Fruit fly (Drosophila melanogaster) S2 (cell line): Measurements from ENCODE around the gene mol.

Experiments used
- CG8478 ChIP-seq: fragments of >200 bp; optimal IDR thresholded peaks from 2 replicates; lab custom pipeline; 2018
- CTCF ChIP-seq, 2 experiments: fragments of >200 bp; optimal IDR thresholded peaks; 2 replicates each; lab custom pipeline; 2018

The mol gene

DNA sequence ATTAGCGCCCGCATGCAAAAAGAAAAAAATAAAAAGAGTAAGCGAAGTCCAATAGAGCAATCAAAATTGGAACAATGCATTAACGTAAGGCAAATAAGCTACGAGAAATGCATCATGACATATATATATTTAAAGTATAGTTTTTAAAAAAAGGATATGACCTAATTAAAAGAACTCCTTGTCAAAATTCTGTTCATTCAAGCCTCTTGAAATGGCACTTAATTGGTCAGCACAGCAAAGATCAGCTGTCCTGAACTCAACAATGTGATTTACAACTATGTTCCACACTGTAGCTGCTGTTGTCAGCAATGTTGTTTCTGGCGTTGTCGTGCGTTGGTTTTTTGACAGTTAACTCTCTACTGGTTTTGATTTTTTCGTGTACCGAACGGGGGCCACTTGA, 4.5 kb upstream of the mol start:
- TF ChIP-seq CG8478 (lab: Kevin White, UChicago), result no peak
- TF ChIP-seq CTCF (optimal IDR thresholded peaks at IDR 0.05; lab: Kevin White, UChicago), result no peak

DNA sequence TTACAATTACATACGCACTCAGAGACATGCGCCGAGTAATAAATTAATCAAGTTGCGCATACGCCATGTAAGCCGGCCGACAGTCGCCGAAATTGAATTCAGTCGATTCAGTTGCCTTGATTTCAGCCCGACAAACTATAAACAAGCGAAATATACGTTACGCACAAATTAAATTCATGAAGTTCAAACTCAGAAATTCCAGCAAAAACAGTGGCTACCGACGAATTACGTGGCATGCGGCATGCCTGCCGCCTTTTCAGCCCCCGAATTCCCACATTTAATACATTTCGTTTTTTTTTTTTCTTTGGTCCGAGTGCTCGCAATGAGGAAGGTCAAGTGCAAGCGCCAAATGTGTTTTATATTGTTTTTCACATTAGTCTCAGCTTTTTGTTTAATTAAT, 3.0 kb upstream of the mol start:
- TF ChIP-seq CG8478 (lab: Kevin White, UChicago), result no peak
- no peak for TF ChIP-seq CTCF (optimal IDR thresholded peaks at IDR 0.05; lab: Kevin White, UChicago)

DNA sequence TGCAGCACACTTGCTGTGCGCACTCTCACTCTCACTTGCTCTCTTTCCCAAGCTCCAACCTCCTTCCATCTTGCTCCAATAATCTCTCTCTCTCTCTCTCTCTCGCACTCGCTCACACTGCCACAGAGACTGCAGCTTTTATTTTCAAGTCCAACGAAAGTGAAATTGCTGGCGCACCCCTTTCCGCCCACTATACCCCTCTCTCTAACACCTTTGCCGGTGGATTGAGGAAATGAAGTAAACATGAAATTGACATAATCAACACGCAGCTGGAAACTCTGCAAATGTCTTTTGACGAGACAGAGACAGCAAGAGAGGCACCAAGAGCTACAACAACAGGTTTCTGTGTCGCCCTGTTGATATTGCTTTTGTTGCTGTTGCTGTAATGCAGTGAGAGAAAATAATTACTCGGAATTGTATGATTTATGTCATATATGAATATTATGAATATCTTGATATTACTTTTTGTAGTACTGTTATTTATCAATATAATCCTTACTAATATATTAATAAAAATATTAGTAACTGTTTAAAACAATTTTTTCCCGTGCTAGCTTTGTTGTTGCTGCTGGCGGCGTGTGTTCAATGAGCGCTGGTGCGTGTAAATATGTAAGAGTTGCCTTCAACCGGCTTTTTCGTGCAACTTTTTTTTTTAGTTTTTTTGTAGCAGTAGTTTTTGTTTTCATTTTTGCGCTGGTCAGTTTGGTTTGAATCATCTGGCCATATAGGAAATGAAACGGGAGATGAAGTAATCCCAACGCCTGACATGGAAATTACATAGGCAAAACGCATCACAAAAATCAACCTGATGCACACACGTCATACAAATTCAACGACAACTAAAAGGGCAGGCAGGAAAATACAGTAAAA, 1.5 kb downstream of the mol start:
- TF ChIP-seq CG8478 (lab: Kevin White, UChicago), result no peak
- TF ChIP-seq CTCF (optimal IDR thresholded peaks at IDR 0.05; lab: Kevin White, UChicago), result no peak

DNA sequence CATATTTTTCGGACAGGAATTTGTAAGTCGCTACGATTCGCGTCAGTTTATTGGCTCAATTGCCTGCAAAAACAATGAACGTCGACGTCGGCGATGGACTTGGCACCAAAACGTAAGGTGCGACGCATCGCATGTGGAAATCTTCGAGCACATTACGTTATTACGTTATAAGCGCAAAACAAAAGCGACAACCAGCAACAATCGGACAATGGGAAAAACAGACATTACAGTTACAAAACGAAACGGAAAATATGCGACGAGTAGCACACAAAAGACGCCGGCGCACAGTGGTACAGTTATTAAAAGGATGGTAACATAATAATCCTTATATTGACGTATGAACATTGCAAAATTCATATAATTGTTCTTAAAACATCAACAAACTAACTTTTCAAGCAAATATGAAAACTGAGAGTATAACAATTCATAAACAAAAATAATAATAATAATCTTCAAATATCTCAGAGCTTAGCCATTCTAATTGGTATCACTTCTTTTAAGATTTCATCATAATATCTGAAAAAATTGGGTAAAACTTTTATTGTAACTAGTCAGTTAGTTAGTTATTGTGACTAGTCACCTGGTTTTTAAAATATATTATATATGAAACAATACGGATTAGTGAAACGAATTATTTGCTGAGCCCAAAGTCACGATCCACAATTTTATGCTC, 2.4 kb downstream of the mol start:
- no peak for TF ChIP-seq CTCF (optimal IDR thresholded peaks at IDR 0.05; lab: Kevin White, UChicago)
- TF ChIP-seq CG8478 (lab: Kevin White, UChicago), result no peak

DNA sequence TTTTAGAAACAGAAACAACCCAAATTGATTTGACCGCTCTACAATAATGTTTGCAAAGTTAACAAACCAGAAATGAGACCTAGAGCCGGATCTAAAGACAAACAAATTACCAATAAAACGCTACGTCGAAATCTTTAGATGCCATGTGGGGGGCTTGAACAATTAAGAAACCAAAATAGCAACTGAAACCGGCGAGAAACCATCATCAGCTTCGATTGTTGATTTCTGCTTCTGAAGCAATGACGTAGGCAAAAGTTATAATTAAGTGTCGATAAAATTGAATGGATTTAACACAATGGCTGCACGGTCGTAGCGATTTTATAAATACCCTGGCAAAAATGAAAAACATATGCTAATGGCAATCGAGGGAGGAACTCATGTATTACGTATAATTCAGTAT, 4.5 kb downstream of the mol start:
- TF ChIP-seq CG8478 (lab: Kevin White, UChicago), result no peak
- no peak for TF ChIP-seq CTCF (optimal IDR thresholded peaks at IDR 0.05; lab: Kevin White, UChicago)

DNA sequence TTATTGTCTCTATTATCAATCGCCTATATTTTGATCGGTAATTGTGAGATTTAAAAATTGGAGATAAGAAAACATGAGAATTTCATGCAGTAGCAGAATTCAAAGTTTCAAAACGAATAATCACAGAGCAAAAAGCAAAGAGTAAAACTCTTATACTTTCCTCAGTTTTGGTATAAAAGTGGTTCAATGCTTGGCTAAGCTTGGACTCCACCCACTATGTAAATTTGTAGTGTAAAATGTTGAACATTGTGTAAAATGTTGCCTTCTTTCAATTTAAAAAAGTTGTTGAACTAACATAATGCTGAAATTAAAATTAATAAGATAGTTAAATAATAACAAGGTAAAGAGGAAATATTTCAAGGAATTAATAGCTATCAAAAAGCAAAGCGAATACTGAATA, 24.5 kb downstream of the mol start:
- TF ChIP-seq CTCF (optimal IDR thresholded peaks at IDR 0.05; lab: Kevin White, UChicago), result peak in 1 of 2 experiments; percentile 45
- no peak for TF ChIP-seq CG8478 (lab: Kevin White, UChicago)

DNA sequence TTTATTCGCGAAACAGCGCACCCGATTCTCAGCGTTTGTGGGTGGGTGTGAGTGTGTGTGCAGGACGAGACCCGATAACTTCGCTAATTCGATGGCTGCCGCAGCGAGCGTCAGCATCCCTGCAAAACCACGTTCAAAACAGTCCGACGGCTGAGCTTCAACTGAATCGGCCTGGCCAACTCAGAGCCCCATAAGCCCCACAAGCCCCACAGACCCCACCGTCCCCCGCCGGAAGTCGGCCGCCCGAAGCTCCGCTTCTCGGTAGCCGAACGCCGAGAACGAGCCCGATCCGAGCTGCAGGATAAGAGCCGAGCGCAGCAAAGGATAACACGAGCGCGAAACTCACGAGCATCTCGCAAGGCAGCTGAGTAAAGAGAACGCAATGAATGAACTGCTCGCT, 25.2 kb downstream of the mol start, which contains the start of gene side-II:
TSS of gene side-II (minus strand) at position 168 of the 400 bp plus-strand sequence.
- no peak for TF ChIP-seq CTCF (optimal IDR thresholded peaks at IDR 0.05; lab: Kevin White, UChicago)
- TF ChIP-seq CG8478 (lab: Kevin White, UChicago), result no peak
